Fruit fly (Drosophila melanogaster): ENCODE measurements around the gene CSN8.

CSN8 gene

DNA sequence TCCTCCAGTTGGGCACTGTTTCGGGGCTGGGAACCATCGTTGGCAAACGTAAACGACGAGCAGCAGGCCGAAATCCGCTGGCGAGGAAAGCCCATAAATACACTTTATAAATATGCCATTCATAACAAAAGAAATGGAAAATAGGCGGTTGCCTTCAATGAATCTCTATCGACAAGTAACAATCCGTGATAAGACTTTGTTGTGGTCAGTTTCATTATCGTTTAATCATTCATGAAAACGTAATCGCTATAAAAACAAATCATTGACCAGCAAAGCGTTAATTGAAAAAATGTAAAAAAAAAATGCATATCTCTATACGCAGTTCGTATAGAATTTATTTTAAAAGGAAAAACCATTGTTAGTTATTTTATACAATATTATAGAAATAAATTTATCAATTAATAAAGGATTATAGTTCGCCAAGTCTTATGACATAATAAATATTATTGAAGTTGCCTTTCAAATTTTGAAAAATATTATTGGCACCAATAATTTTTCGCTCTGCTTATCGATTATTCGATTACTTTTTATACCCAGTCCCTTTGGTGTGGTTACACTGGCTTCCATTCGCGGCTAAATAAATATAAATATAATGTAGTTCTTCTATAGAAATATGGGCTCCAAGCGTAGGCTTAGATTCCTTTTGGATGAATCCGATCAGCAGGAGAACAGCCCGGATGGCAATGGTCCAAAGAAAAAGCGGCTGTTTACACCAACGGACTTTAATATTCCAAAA, 35.4 kb downstream of the CSN8 start, which contains the start of gene CG31898 (continued):
- TF ChIP-seq lmd (GFP tag; IDR thresholded peaks at IDR 0.05) (no peak), CG18262 (tag; optimal IDR thresholded peaks at IDR 0.05) (no peak), tgo (GFP tag; IDR thresholded peaks at IDR 0.05) (no peak), sim (GFP tag; IDR thresholded peaks at IDR 0.05) (no peak), esg (GFP tag; conservative IDR thresholded peaks at IDR 0.05) (no peak), CG16779 (GFP tag; IDR thresholded peaks at IDR 0.05) (no peak), disco-r (GFP tag; optimal IDR thresholded peaks at IDR 0.05) (no peak), HmgD (GFP tag; optimal IDR thresholded peaks at IDR 0.05) (no peak), ssp (GFP tag; IDR thresholded peaks at IDR 0.05) (no peak), Gug (GFP tag; IDR thresholded peaks at IDR 0.05) (no peak), danr (GFP tag; IDR thresholded peaks at IDR 0.05) (no peak), CG15601 (tag; optimal IDR thresholded peaks at IDR 0.05) (no peak), CG18764 (GFP tag; optimal IDR thresholded peaks at IDR 0.05) (no peak), MBD-R2 (GFP tag; IDR thresholded peaks at IDR 0.05) (peak; percentile 64), Antp (GFP tag; optimal IDR thresholded peaks at IDR 0.05) (no peak), trem (tag; optimal IDR thresholded peaks at IDR 0.05) (peak; percentile 21), Sin3A (optimal IDR thresholded peaks at IDR 0.05) (no peak), zf30C (GFP tag; optimal IDR thresholded peaks at IDR 0.05) (no peak), shn (GFP tag; optimal IDR thresholded peaks at IDR 0.05) (no peak), usp (GFP tag; optimal IDR thresholded peaks at IDR 0.05) (no peak), CG12155 (GFP tag; optimal IDR thresholded peaks at IDR 0.05) (no peak), CG6854 (GFP tag; optimal IDR thresholded peaks at IDR 0.05) (no peak), E2f1 (GFP tag; IDR thresholded peaks at IDR 0.05) (no peak), CG2678 (tag; optimal IDR thresholded peaks at IDR 0.05) (no peak), CG11723 (GFP tag; optimal IDR thresholded peaks at IDR 0.05) (no peak), CG17361 (GFP tag; IDR thresholded peaks at IDR 0.05) (0 out of 3 replicates have a peak, but pooled peaks have one; percentile 10), emc (GFP tag; optimal IDR thresholded peaks at IDR 0.05) (no peak), lab (GFP tag; optimal IDR thresholded peaks at IDR 0.05) (no peak), CG7987 (GFP tag; optimal IDR thresholded peaks at IDR 0.05) (no peak), CG2116 (GFP tag; optimal IDR thresholded peaks at IDR 0.05) (peak; percentile 76), CG4404 (GFP tag; IDR thresholded peaks at IDR 0.05) (no peak), CG11398 (GFP tag; optimal IDR thresholded peaks at IDR 0.05) (no peak), inv (GFP tag; IDR thresholded peaks at IDR 0.05; ENCODE audit: partially characterized antibody) (no peak), caup (GFP tag; optimal IDR thresholded peaks at IDR 0.05; ENCODE audit: severe bottlenecking) (no peak), Pdp1 (GFP tag; optimal IDR thresholded peaks at IDR 0.05) (no peak), HLH4C (GFP tag; IDR thresholded peaks at IDR 0.05; ENCODE audit: partially characterized antibody) (peak; percentile 45; the same call in 1 of the 3 replicates), prd (optimal IDR thresholded peaks at IDR 0.05) (no peak), prd (GFP tag; IDR thresholded peaks at IDR 0.05) (no peak), CG10959 (GFP tag; IDR thresholded peaks at IDR 0.05) (no peak), CG10274 (GFP tag; optimal IDR thresholded peaks at IDR 0.05) (no peak), stc (GFP tag; IDR thresholded peaks at IDR 0.05) (no peak), aop (GFP tag; IDR thresholded peaks at IDR 0.05) (no peak), Ravus (GFP tag; IDR thresholded peaks at IDR 0.05) (no peak), Fer2 (tag; optimal IDR thresholded peaks at IDR 0.05) (no peak), CG14965 (GFP tag; optimal IDR thresholded peaks at IDR 0.05; ENCODE audit: borderline replicate concordance) (no peak), sqz (GFP tag; optimal IDR thresholded peaks at IDR 0.05) (no peak), pb (GFP tag; optimal IDR thresholded peaks at IDR 0.05) (no peak), D (optimal IDR thresholded peaks at IDR 0.05) (no peak), D (GFP tag; optimal IDR thresholded peaks at IDR 0.05) (no peak), CG9817 (tag; optimal IDR thresholded peaks at IDR 0.05) (no peak), Nf-YB (GFP tag; optimal IDR thresholded peaks at IDR 0.05) (no peak)

All from whole organism, embryonic.